Worm (Caenorhabditis elegans) whole organism, L1 larva: ENCODE measurements around the gene R07E5.15.

Experiments used
- C04F5.9 ChIP-seq: sonication (generic microtip); optimal IDR thresholded peaks from 2 replicates; lab custom pipeline; 2016; ENCODE audit warnings: missing genetic modification characterization, missing compliant biosample characterization
- aly-2 ChIP-seq: fragments of 150-350 bp; optimal IDR thresholded peaks from 2 replicates; lab custom pipeline; 2014; ENCODE audit warnings: missing biosample characterization, missing genetic modification characterization
- dpl-1 ChIP-seq, 3 experiments: fragments of 150-350 bp in 2 of 3; sonication (generic microtip) in 1 of 3; optimal IDR thresholded peaks; 2 replicates each; lab custom pipeline; 2014 to 2017; ENCODE audit warnings: missing biosample characterization in 3 of 3, missing genetic modification characterization in 3 of 3, missing genetic modification reagents in 3 of 3
- efl-1 ChIP-seq, 4 experiments: fragments of 150-350 bp; optimal IDR thresholded peaks in 3 of 4; peaks in 1 of 4; 1 replicate in 1 of 4; 2 replicates in 3 of 4; lab custom pipeline; 2014; ENCODE audit warnings: missing biosample characterization in 2 of 4, missing genetic modification characterization in 2 of 4, missing genetic modification reagents in 2 of 4
- efl-3 ChIP-seq: fragments of 200-800 bp; sonication (Bioruptor generic); optimal IDR thresholded peaks from 2 replicates; lab custom pipeline; 2018; ENCODE audit warnings: mild to moderate bottlenecking, missing genetic modification characterization, missing compliant biosample characterization
- elt-3 ChIP-seq, 6 experiments: fragments of 150-350 bp in 1 of 6; sonication (generic microtip); optimal IDR thresholded peaks; 2 replicates each; lab custom pipeline; 2017 to 2018; ENCODE audit warnings: missing biosample characterization in 6 of 6, missing genetic modification characterization in 6 of 6, inconsistent platforms in 1 of 6
- fkh-4 ChIP-seq: sonication (generic microtip); optimal IDR thresholded peaks from 2 replicates; lab custom pipeline; 2016; ENCODE audit warnings: missing compliant biosample characterization, missing genetic modification characterization, borderline replicate concordance
- fkh-8 ChIP-seq: sonication (generic microtip); optimal IDR thresholded peaks from 2 replicates; lab custom pipeline; 2016; ENCODE audit warnings: mild to moderate bottlenecking, missing genetic modification characterization, missing compliant biosample characterization
- fos-1 ChIP-seq: fragments of 150-350 bp; optimal IDR thresholded peaks from 2 replicates; lab custom pipeline; 2014; ENCODE audit warnings: missing biosample characterization, missing genetic modification characterization
- hpl-2 ChIP-seq: fragments of 150-350 bp; optimal IDR thresholded peaks from 2 replicates; lab custom pipeline; 2014; ENCODE audit warnings: missing biosample characterization, missing genetic modification reagents, missing genetic modification characterization
- irx-1 ChIP-seq: sonication (generic microtip); optimal IDR thresholded peaks from 2 replicates; lab custom pipeline; 2016; ENCODE audit warnings: missing genetic modification characterization, missing compliant biosample characterization
- lin-35 ChIP-seq, 2 experiments: fragments of 150-350 bp; optimal IDR thresholded peaks; 2 replicates each; lab custom pipeline; 2014; ENCODE audit warnings: missing biosample characterization in 2 of 2, missing genetic modification characterization in 2 of 2, missing genetic modification reagents in 2 of 2
- lir-3 ChIP-seq: sonication (generic microtip); optimal IDR thresholded peaks from 2 replicates; lab custom pipeline; 2016; ENCODE audit warnings: mild to moderate bottlenecking, missing genetic modification characterization, moderate library complexity, missing compliant biosample characterization; ENCODE audit not compliant: poor library complexity
- lsy-2 ChIP-seq, 2 experiments: fragments of 150-350 bp; optimal IDR thresholded peaks; 2 replicates each; lab custom pipeline; 2014; ENCODE audit warnings: missing biosample characterization in 2 of 2, missing genetic modification characterization in 2 of 2
- mab-9 ChIP-seq: fragments of 200-800 bp; sonication (Bioruptor generic); IDR thresholded peaks from 2 replicates; pipeline ENCODE4 v1.3.6; 2022; ENCODE audit warnings: missing genetic modification reagents, missing genetic modification characterization, missing compliant biosample characterization
- mef-2 ChIP-seq: fragments of 150-350 bp; optimal IDR thresholded peaks from 2 replicates; lab custom pipeline; 2014; ENCODE audit warnings: missing biosample characterization, missing genetic modification characterization
- mep-1 ChIP-seq: fragments of 150-350 bp; optimal IDR thresholded peaks from 2 replicates; lab custom pipeline; 2014; ENCODE audit warnings: missing biosample characterization, missing genetic modification characterization
- nhr-19 ChIP-seq: fragments of 200-800 bp; sonication (Bioruptor generic); conservative IDR thresholded peaks from 2 replicates; pipeline ENCODE4 v1.3.6; 2022; ENCODE audit warnings: missing genetic modification characterization, missing compliant biosample characterization
- nhr-20 ChIP-seq: sonication (generic microtip); optimal IDR thresholded peaks from 2 replicates; lab custom pipeline; 2016; ENCODE audit warnings: mild to moderate bottlenecking, missing genetic modification characterization, missing compliant biosample characterization
- nhr-47 ChIP-seq: sonication (generic microtip); optimal IDR thresholded peaks from 2 replicates; lab custom pipeline; 2016; ENCODE audit warnings: mild to moderate bottlenecking, missing genetic modification characterization, moderate library complexity, missing compliant biosample characterization
- nhr-71 ChIP-seq: sonication (generic microtip); optimal IDR thresholded peaks from 2 replicates; lab custom pipeline; 2016; ENCODE audit warnings: mild to moderate bottlenecking, missing genetic modification characterization, moderate library complexity, missing compliant biosample characterization
- nhr-77 ChIP-seq: fragments of 150-350 bp; optimal IDR thresholded peaks from 2 replicates; lab custom pipeline; 2014; ENCODE audit warnings: missing biosample characterization, missing genetic modification characterization
- nhr-85 ChIP-seq: sonication (generic microtip); peaks from one replicate; lab custom pipeline; 2016; ENCODE audit warnings: missing genetic modification characterization, inconsistent platforms, missing compliant biosample characterization
- nhr-90 ChIP-seq: sonication (generic microtip); optimal IDR thresholded peaks from 2 replicates; lab custom pipeline; 2016; ENCODE audit warnings: mild to moderate bottlenecking, missing genetic modification characterization, missing compliant biosample characterization; ENCODE audit not compliant: poor library complexity
- pax-3 ChIP-seq: fragments of 200-800 bp; sonication (Bioruptor generic); optimal IDR thresholded peaks from 2 replicates; lab custom pipeline; 2018; ENCODE audit warnings: mild to moderate bottlenecking, missing genetic modification characterization, moderate library complexity, missing compliant biosample characterization
- pqm-1 ChIP-seq: sonication (generic microtip); optimal IDR thresholded peaks from 3 replicates; lab custom pipeline; 2017; ENCODE audit warnings: missing biosample characterization, missing genetic modification characterization
- rnt-1 ChIP-seq: sonication (generic microtip); optimal IDR thresholded peaks from 2 replicates; lab custom pipeline; 2016; ENCODE audit warnings: mild to moderate bottlenecking, missing genetic modification characterization, moderate library complexity, missing compliant biosample characterization
- snpc-4 ChIP-seq: fragments of 150-350 bp; optimal IDR thresholded peaks from 2 replicates; lab custom pipeline; 2014; ENCODE audit warnings: missing biosample characterization, missing genetic modification characterization
- snu-23 ChIP-seq: sonication (generic microtip); optimal IDR thresholded peaks from 2 replicates; lab custom pipeline; 2016; ENCODE audit warnings: missing genetic modification characterization, missing compliant biosample characterization
- sox-4 ChIP-seq: sonication (generic microtip); optimal IDR thresholded peaks from 2 replicates; lab custom pipeline; 2016; ENCODE audit warnings: missing genetic modification characterization, missing compliant biosample characterization
- sptf-1 ChIP-seq: fragments of 150-350 bp; optimal IDR thresholded peaks from 2 replicates; lab custom pipeline; 2014; ENCODE audit warnings: missing biosample characterization, missing genetic modification characterization
- swsn-7 ChIP-seq: sonication (generic microtip); optimal IDR thresholded peaks from 2 replicates; lab custom pipeline; 2016; ENCODE audit warnings: missing genetic modification characterization, missing compliant biosample characterization
- unc-30 ChIP-seq: sonication (generic microtip); optimal IDR thresholded peaks from 2 replicates; lab custom pipeline; 2017; ENCODE audit warnings: missing biosample characterization, missing genetic modification characterization
- unc-62 ChIP-seq: fragments of 150-350 bp; optimal IDR thresholded peaks from 2 replicates; lab custom pipeline; 2014; ENCODE audit warnings: missing biosample characterization, missing genetic modification reagents, missing genetic modification characterization
- xbp-1 ChIP-seq: sonication (generic microtip); optimal IDR thresholded peaks from 2 replicates; lab custom pipeline; 2016; ENCODE audit warnings: missing genetic modification characterization, missing compliant biosample characterization
- zip-4 ChIP-seq: fragments of 200-800 bp; sonication (Bioruptor generic); optimal IDR thresholded peaks from 2 replicates; lab custom pipeline; 2018; ENCODE audit warnings: mild to moderate bottlenecking, missing genetic modification characterization, moderate library complexity, missing compliant biosample characterization
- ztf-11 ChIP-seq, 2 experiments: sonication (generic microtip); optimal IDR thresholded peaks; 2 replicates each; lab custom pipeline; 2016 to 2017; ENCODE audit warnings: missing genetic modification characterization in 2 of 2, missing biosample characterization in 1 of 2, missing compliant biosample characterization in 1 of 2
- ztf-4 ChIP-seq: fragments of 150-350 bp; optimal IDR thresholded peaks from 2 replicates; lab custom pipeline; 2014; ENCODE audit warnings: missing biosample characterization, missing genetic modification characterization

Gene R07E5.15

DNA sequence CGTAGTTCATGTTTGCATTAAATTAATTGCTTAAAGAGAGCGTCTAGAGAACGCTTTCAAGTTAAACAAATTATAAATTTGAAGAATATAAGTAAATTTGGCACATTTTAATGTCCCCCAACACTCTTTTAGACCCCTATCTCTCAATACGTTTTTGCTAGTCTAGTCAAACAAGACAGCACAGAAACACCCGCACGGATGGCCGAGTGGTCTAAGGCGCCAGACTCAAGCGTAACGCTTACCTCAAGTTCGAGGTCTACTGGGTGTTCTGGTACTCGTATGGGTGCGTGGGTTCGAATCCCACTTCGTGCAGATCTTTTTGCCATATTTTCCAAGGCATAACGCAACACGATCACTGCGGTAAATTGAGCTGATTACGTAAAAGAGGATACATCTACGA, 38.9 kb upstream of the R07E5.15 start:
- TF ChIP-seq hpl-2 (GFP tag; lab: Kevin White, UChicago) (no peak), sox-4 (tag; lab: Kevin White, UChicago) (no peak), unc-62 (GFP tag; lab: Kevin White, UChicago) (no peak), fkh-8 (tag; lab: Kevin White, UChicago) (no peak), rnt-1 (tag; lab: Kevin White, UChicago) (peak; percentile 48), unc-30 (tag; lab: Kevin White, UChicago) (no peak), fkh-4 (tag; lab: Kevin White, UChicago) (no peak), mep-1 (tag; lab: Kevin White, UChicago) (no peak), nhr-71 (tag; lab: Kevin White, UChicago) (peak; percentile 32), nhr-90 (peak; percentile 47), efl-1 (optimal IDR thresholded peaks at IDR 0.05; lab: Kevin White, UChicago) (peak in 1 of 2 experiments; percentile 17), efl-1 (GFP tag; optimal IDR thresholded peaks at IDR 0.05 in 1 of 2; lab: Kevin White, UChicago) (peak in 1 of 2 experiments; percentile 55), efl-3 (GFP tag; lab: Kevin White, UChicago) (no peak), pqm-1 (no peak), nhr-20 (tag; lab: Kevin White, UChicago) (peak; percentile 20), xbp-1 (tag; lab: Kevin White, UChicago) (peak; percentile 3), nhr-19 (peak; percentile 28), mab-9 (GFP tag; lab: Robert Waterston, UW) (no peak), nhr-85 (tag; lab: Kevin White, UChicago) (peak; percentile 71), lin-35 (GFP tag; optimal IDR thresholded peaks at IDR 0.05; lab: Kevin White, UChicago) (peak in 1 of 2 experiments; percentile 55), snu-23 (GFP tag; lab: Kevin White, UChicago) (peak; percentile 49), nhr-47 (tag; lab: Kevin White, UChicago) (peak; percentile 36), swsn-7 (tag; lab: Kevin White, UChicago) (peak; percentile 10)
- TF ChIP-seq, all 84 proteins: peak for 12

DNA sequence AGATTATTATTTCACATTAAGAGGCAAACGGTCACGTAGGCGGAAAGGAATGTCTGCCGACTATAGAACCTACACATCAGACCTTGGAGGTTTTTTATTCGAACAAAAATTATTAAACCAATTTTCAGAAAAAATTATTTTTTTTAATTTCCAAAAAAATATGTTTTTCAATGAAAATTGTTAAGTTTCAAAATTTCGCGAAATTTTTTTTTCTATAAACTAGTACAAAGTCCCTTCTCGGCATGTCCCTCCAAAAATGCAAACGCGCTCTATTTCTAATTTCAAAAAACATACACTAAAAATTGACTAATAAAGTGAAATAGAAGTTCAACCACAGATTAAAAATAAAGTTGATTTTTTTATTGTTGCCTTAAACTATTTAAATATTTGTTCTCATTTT, 36.3 kb upstream of the R07E5.15 start, which contains the start of gene ckb-1:
ckb-1 (plus strand) TSS at position 301 of the 400 bp plus-strand sequence.
- TF ChIP-seq ztf-11 (tag; optimal IDR thresholded peaks at IDR 0.05; lab: Kevin White, UChicago) (no peak), lin-35 (GFP tag; optimal IDR thresholded peaks at IDR 0.05; lab: Kevin White, UChicago) (peak in 1 of 2 experiments; percentile 18), nhr-90 (no peak), sox-4 (tag; lab: Kevin White, UChicago) (no peak), elt-3 (tag; optimal IDR thresholded peaks at IDR 0.05; lab: Kevin White, UChicago) (no peak), ztf-4 (tag; lab: Kevin White, UChicago) (no peak), nhr-77 (tag; lab: Kevin White, UChicago) (no peak), pqm-1 (no peak), efl-1 (optimal IDR thresholded peaks at IDR 0.05; lab: Kevin White, UChicago) (no peak), efl-1 (GFP tag; optimal IDR thresholded peaks at IDR 0.05 in 1 of 2; lab: Kevin White, UChicago) (no peak), C04F5.9 (tag; lab: Kevin White, UChicago) (no peak), hpl-2 (GFP tag; lab: Kevin White, UChicago) (no peak), fos-1 (tag; lab: Kevin White, UChicago) (no peak), zip-4 (GFP tag; lab: Kevin White, UChicago) (no peak), dpl-1 (GFP tag; optimal IDR thresholded peaks at IDR 0.05; lab: Kevin White, UChicago) (peak in 1 of 3 experiments; percentile 24), lsy-2 (tag; optimal IDR thresholded peaks at IDR 0.05; lab: Kevin White, UChicago) (peak; percentile 0 to 32), snpc-4 (tag; lab: Kevin White, UChicago) (no peak), sptf-1 (tag; lab: Kevin White, UChicago) (no peak), irx-1 (tag; lab: Kevin White, UChicago) (no peak), aly-2 (tag; lab: Kevin White, UChicago) (no peak), lir-3 (no peak), pax-3 (tag; lab: Kevin White, UChicago) (no peak)

DNA sequence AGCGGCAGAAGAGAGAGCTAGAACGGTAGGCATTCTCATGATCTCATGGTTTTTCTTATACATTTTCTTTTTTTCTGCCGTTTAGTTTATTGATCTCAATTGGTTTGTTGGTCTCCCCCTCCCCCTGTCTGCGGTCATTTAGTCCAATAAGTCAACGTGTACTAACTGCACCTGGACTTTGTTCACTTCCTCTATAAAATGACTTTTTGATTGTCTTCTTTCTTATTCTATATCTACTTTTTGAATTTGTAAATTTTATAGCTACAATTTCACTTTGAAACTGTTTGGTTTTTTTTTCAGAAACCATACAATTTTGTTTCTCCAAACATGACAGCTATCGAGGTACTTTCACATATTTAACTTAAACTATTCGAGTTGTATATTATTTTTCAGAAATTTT, 33.6 kb upstream of the R07E5.15 start, which contains the start of gene ckb-2:
ckb-2 (plus strand) TSS at position 301 of the 400 bp plus-strand sequence.
- TF ChIP-seq rnt-1 (tag; lab: Kevin White, UChicago) (no peak), fos-1 (tag; lab: Kevin White, UChicago) (no peak), mef-2 (no peak), xbp-1 (tag; lab: Kevin White, UChicago) (peak; percentile 71), snpc-4 (tag; lab: Kevin White, UChicago) (no peak)
- TF ChIP-seq, all 84 proteins: peak for 1
